Worm (Caenorhabditis elegans): ENCODE data around the gene ttbk-6.

DNA sequence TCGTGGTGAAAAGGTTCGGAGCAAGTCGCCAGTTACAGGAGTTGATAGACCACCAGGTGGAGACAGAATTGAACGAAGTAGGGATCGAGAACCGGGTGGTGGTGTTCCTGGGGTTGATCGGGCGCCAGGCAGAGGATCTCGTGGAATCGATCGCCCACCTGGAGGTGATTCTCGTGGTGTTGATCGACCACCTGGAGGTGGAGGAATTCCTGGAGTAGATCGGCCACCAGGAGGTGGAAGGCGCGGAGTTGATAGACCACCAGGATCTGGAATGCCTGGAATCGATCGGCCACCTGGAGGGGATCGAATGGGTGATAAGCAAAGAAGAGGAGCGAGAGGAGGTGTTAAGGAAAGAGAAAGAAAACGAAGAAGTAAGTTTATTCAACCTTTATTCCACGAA, 31.0 kb downstream of the ttbk-6 start:
- TF ChIP-seq egl-27 (tag; optimal IDR thresholded peaks at IDR 0.05) (no peak), aly-2 (tag; optimal IDR thresholded peaks at IDR 0.05) (no peak), zag-1 (tag; optimal IDR thresholded peaks at IDR 0.05) (no peak), snpc-4 (tag; optimal IDR thresholded peaks at IDR 0.05) (no peak), unc-62 (GFP tag; optimal IDR thresholded peaks at IDR 0.05) (no peak), mdl-1 (tag; optimal IDR thresholded peaks at IDR 0.05) (no peak), nhr-25 (tag; optimal IDR thresholded peaks at IDR 0.05) (no peak), ztf-11 (tag; optimal IDR thresholded peaks at IDR 0.05) (no peak), elt-1 (tag; optimal IDR thresholded peaks at IDR 0.05) (no peak), nhr-11 (tag; optimal IDR thresholded peaks at IDR 0.05) (no peak), mab-5 (tag; optimal IDR thresholded peaks at IDR 0.05) (no peak), R02D3.7 (tag; optimal IDR thresholded peaks at IDR 0.05) (no peak), nhr-237 (tag; optimal IDR thresholded peaks at IDR 0.05) (no peak), ZK546.5 (tag; optimal IDR thresholded peaks at IDR 0.05) (no peak)

Data from whole organism, L2 larva.